Fruit fly (Drosophila melanogaster) whole organism, embryonic: ENCODE data around the gene Usp30.

Source experiments
- ATbp ChIP-seq: fragments of 200-800 bp; sonication (Bioruptor generic); optimal IDR thresholded peaks from 2 replicates; lab custom pipeline; 2017; ENCODE audit warnings: missing biosample characterization, mild to moderate bottlenecking, missing genetic modification characterization, missing genetic modification reagents
- Antp ChIP-seq: fragments of 200-800 bp; sonication (Bioruptor generic); optimal IDR thresholded peaks from 3 replicates; lab custom pipeline; 2016; ENCODE audit warnings: missing biosample characterization, missing genetic modification characterization
- Atf-2 ChIP-seq: fragments of 200-800 bp; sonication (Bioruptor generic); optimal IDR thresholded peaks from 2 replicates; lab custom pipeline; 2016; ENCODE audit warnings: missing biosample characterization, missing genetic modification characterization
- BtbVII ChIP-seq: fragments of 200-800 bp; sonication (Bioruptor generic); optimal IDR thresholded peaks from 3 replicates; lab custom pipeline; 2017; ENCODE audit warnings: missing biosample characterization, mild to moderate bottlenecking, missing genetic modification characterization
- CG13123 ChIP-seq: fragments of 200-800 bp; sonication (Bioruptor generic); optimal IDR thresholded peaks from 2 replicates; lab custom pipeline; 2016; ENCODE audit warnings: missing biosample characterization, missing genetic modification characterization
- CG14050 ChIP-seq: fragments of 200-800 bp; sonication (Bioruptor generic); IDR thresholded peaks from 3 replicates; pipeline ENCODE4 v1.3.6; 2022; ENCODE audit warnings: missing biosample characterization, missing genetic modification characterization
- CG15269 ChIP-seq: fragments of 200-800 bp; sonication (Bioruptor generic); optimal IDR thresholded peaks from 2 replicates; lab custom pipeline; 2018; ENCODE audit warnings: missing biosample characterization, mild to moderate bottlenecking, missing genetic modification characterization, moderate library complexity
- CG17328 ChIP-seq: fragments of 200-800 bp; sonication (Bioruptor generic); IDR thresholded peaks from 2 replicates; pipeline ENCODE4 v1.3.6; 2022; ENCODE audit warnings: missing biosample characterization, missing genetic modification characterization
- CG17802 ChIP-seq: fragments of 200-800 bp; sonication (Bioruptor generic); optimal IDR thresholded peaks from 2 replicates; lab custom pipeline; 2018; ENCODE audit warnings: missing biosample characterization, mild to moderate bottlenecking, missing genetic modification characterization, moderate library complexity
- CG2120 ChIP-seq: fragments of 200-800 bp; sonication (Bioruptor generic); optimal IDR thresholded peaks from 3 replicates; lab custom pipeline; 2016; ENCODE audit warnings: missing biosample characterization, missing genetic modification characterization
- CG32532 ChIP-seq: fragments of 200-800 bp; sonication (Bioruptor generic); IDR thresholded peaks from 2 replicates; pipeline ENCODE4 v1.3.6; 2022; ENCODE audit warnings: missing biosample characterization, missing genetic modification characterization
- CG3847 ChIP-seq: fragments of 200-800 bp; sonication (Bioruptor generic); IDR thresholded peaks from 2 replicates; pipeline ENCODE4 v1.3.6; 2022; ENCODE audit warnings: missing biosample characterization, missing genetic modification characterization
- CG4617 ChIP-seq: fragments of 200-800 bp; sonication (Bioruptor generic); optimal IDR thresholded peaks from 3 replicates; lab custom pipeline; 2016; ENCODE audit warnings: missing biosample characterization, missing genetic modification characterization, borderline replicate concordance
- CG4707 ChIP-seq: fragments of 200-800 bp; sonication (Bioruptor generic); optimal IDR thresholded peaks from 2 replicates; lab custom pipeline; 2018; ENCODE audit warnings: missing biosample characterization, mild to moderate bottlenecking, missing genetic modification characterization, moderate library complexity
- CG4730 ChIP-seq: fragments of 200-800 bp; sonication (Bioruptor generic); IDR thresholded peaks from 2 replicates; pipeline ENCODE4 v1.3.6; 2022; ENCODE audit warnings: missing biosample characterization, missing genetic modification characterization
- CG5245 ChIP-seq: fragments of 200-800 bp; sonication (Bioruptor generic); optimal IDR thresholded peaks from 3 replicates; lab custom pipeline; 2016; ENCODE audit warnings: missing biosample characterization, missing genetic modification characterization
- CG5953 ChIP-seq: fragments of 200-800 bp; sonication (Bioruptor generic); IDR thresholded peaks from 2 replicates; pipeline ENCODE4 v1.3.6; 2022; ENCODE audit warnings: missing biosample characterization, missing genetic modification characterization
- CG6683 ChIP-seq: fragments of 200-800 bp; sonication (Bioruptor generic); optimal IDR thresholded peaks from 2 replicates; lab custom pipeline; 2017; ENCODE audit warnings: missing biosample characterization, mild to moderate bottlenecking, missing genetic modification characterization, missing genetic modification reagents
- CG6689 ChIP-seq: fragments of 200-800 bp; sonication (Bioruptor generic); IDR thresholded peaks from 2 replicates; pipeline ENCODE4 v1.3.6; 2022; ENCODE audit warnings: missing biosample characterization, missing genetic modification characterization
- CG6854 ChIP-seq: fragments of 200-800 bp; sonication (Bioruptor generic); optimal IDR thresholded peaks from 3 replicates; lab custom pipeline; 2017; ENCODE audit warnings: missing biosample characterization, mild to moderate bottlenecking, missing genetic modification characterization
- CG7786 ChIP-seq: fragments of 200-800 bp; sonication (Bioruptor generic); optimal IDR thresholded peaks from 2 replicates; lab custom pipeline; 2016; ENCODE audit warnings: missing biosample characterization, missing genetic modification characterization
- CG8765 ChIP-seq: fragments of 200-800 bp; sonication (Bioruptor generic); IDR thresholded peaks from 2 replicates; pipeline ENCODE4 v1.3.6; 2022; ENCODE audit warnings: missing biosample characterization, missing genetic modification characterization
- CG9932 ChIP-seq: fragments of 200-800 bp; sonication (Bioruptor generic); IDR thresholded peaks from 2 replicates; pipeline ENCODE4 v1.3.6; 2022; ENCODE audit warnings: missing biosample characterization, missing genetic modification characterization
- Dad ChIP-seq: fragments of 200-800 bp; sonication (Bioruptor generic); optimal IDR thresholded peaks from 3 replicates; lab custom pipeline; 2016; ENCODE audit warnings: missing biosample characterization, missing genetic modification characterization
- Kr ChIP-seq: fragments of 200-800 bp; sonication (Bioruptor generic); optimal IDR thresholded peaks from 2 replicates; lab custom pipeline; 2017; ENCODE audit warnings: missing biosample characterization, mild to moderate bottlenecking, missing genetic modification characterization
- Nf-YB ChIP-seq: fragments of 200-800 bp; sonication (Bioruptor generic); optimal IDR thresholded peaks from 3 replicates; lab custom pipeline; 2019; ENCODE audit warnings: missing biosample characterization, mild to moderate bottlenecking, missing genetic modification characterization, moderate library complexity
- Stat92E ChIP-seq, 3 experiments: fragments of >200 bp in 2 of 3; fragments of 200-800 bp in 1 of 3; sonication (Bioruptor generic) in 1 of 3; optimal IDR thresholded peaks; 2 replicates each; lab custom pipeline; 2017 to 2019; ENCODE audit warnings: missing biosample characterization in 3 of 3, missing genetic modification characterization in 3 of 3, mild to moderate bottlenecking in 1 of 3, moderate library complexity in 1 of 3
- al ChIP-seq: fragments of 200-800 bp; sonication (Bioruptor generic); IDR thresholded peaks from 2 replicates; pipeline ENCODE4 v1.3.6; 2022; ENCODE audit warnings: missing biosample characterization, missing genetic modification characterization
- ara ChIP-seq: fragments of 200-800 bp; sonication (Bioruptor generic); IDR thresholded peaks from 2 replicates; pipeline ENCODE4 v1.3.6; 2022; ENCODE audit warnings: missing biosample characterization, missing genetic modification characterization
- cg ChIP-seq: fragments of 200-800 bp; sonication (Bioruptor generic); optimal IDR thresholded peaks from 3 replicates; lab custom pipeline; 2019; ENCODE audit warnings: missing biosample characterization, mild to moderate bottlenecking, missing genetic modification characterization, moderate library complexity
- croc ChIP-seq: fragments of 200-800 bp; sonication (Bioruptor generic); conservative IDR thresholded peaks from 3 replicates; pipeline ENCODE4 v1.3.6; 2022; ENCODE audit warnings: missing biosample characterization, missing genetic modification characterization
- crp ChIP-seq, 2 experiments: fragments of 200-800 bp; sonication (Bioruptor generic); optimal IDR thresholded peaks; 2 replicates in 1 of 2; 3 replicates in 1 of 2; lab custom pipeline; 2017; ENCODE audit warnings: missing biosample characterization in 2 of 2, missing genetic modification characterization in 2 of 2, mild to moderate bottlenecking in 1 of 2, moderate library complexity in 1 of 2
- eyg ChIP-seq: fragments of 200-800 bp; sonication (Bioruptor generic); optimal IDR thresholded peaks from 3 replicates; lab custom pipeline; 2016; ENCODE audit warnings: missing biosample characterization, missing genetic modification characterization
- ftz-f1 ChIP-seq: fragments of 200-800 bp; sonication (Bioruptor generic); optimal IDR thresholded peaks from 2 replicates; lab custom pipeline; 2016; ENCODE audit warnings: missing biosample characterization, missing genetic modification characterization
- gfzf ChIP-seq: fragments of 200-800 bp; sonication (Bioruptor generic); optimal IDR thresholded peaks from 2 replicates; lab custom pipeline; 2016; ENCODE audit warnings: missing biosample characterization, mild to moderate bottlenecking, missing genetic modification characterization, moderate library complexity
- hth ChIP-seq: fragments of >200 bp; optimal IDR thresholded peaks from 2 replicates; lab custom pipeline; 2017; ENCODE audit warnings: inconsistent platforms
- mam ChIP-seq: fragments of 200-800 bp; sonication (Bioruptor generic); optimal IDR thresholded peaks from 3 replicates; lab custom pipeline; 2016; ENCODE audit warnings: missing biosample characterization, missing genetic modification characterization
- nom ChIP-seq: fragments of 200-800 bp; sonication (Bioruptor generic); optimal IDR thresholded peaks from 2 replicates; lab custom pipeline; 2017; ENCODE audit warnings: missing biosample characterization, missing genetic modification characterization, mild to moderate bottlenecking, moderate library complexity, missing genetic modification reagents
- pnt ChIP-seq: fragments of 200-800 bp; sonication (Bioruptor generic); optimal IDR thresholded peaks from 3 replicates; lab custom pipeline; 2016; ENCODE audit warnings: missing biosample characterization, missing genetic modification characterization
- pum ChIP-seq: fragments of 200-800 bp; sonication (Bioruptor generic); optimal IDR thresholded peaks from 2 replicates; lab custom pipeline; 2016; ENCODE audit warnings: missing biosample characterization, missing genetic modification characterization
- sima ChIP-seq: fragments of 200-800 bp; sonication (Bioruptor generic); optimal IDR thresholded peaks from 2 replicates; lab custom pipeline; 2016; ENCODE audit warnings: missing biosample characterization, missing genetic modification characterization
- stc ChIP-seq: fragments of 200-800 bp; sonication (Bioruptor generic); IDR thresholded peaks from 2 replicates; pipeline ENCODE4 v1.3.6; 2022; ENCODE audit warnings: missing biosample characterization, missing genetic modification characterization
- usp ChIP-seq: fragments of >200 bp; optimal IDR thresholded peaks from 2 replicates; lab custom pipeline; 2017; ENCODE audit warnings: missing biosample characterization, missing genetic modification characterization
- zfh2 ChIP-seq: fragments of 200-800 bp; sonication (Bioruptor generic); optimal IDR thresholded peaks from 2 replicates; lab custom pipeline; 2016; ENCODE audit warnings: missing biosample characterization, missing genetic modification characterization

Usp30 gene

DNA sequence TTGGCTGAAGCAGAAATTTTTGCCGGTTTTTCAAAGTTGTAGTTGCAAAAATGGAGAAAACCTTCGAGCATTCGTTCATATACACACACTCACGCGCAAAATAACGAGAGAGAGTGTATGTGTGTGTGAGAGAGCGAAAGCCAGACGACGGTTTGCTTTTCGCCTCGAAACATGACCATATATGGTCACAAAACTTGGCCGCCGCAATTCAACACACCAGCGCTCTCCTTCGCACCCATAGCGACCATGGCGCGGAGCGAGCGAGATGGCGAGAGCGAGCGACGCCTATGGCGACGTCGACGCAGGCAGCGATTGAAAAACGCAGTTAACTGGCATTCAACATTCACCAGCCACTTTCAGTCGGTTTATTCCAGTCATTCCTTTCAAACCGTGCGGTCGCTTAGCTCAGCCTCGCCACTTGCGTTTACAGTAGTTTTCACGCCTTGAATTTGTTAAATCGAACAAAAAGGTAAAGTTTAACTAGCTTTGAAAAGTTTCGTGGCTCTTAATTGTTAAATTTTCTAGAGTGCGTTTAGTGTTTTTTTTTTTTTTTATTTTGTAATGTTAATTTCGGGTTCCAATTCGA is 22.1 kb upstream of the Usp30 start (continued):
- TF ChIP-seq CG17802 (tag; lab: Kevin White, UChicago) (no peak), CG17328 (GFP tag; lab: Robert Waterston, UW) (no peak), Stat92E (GFP tag; optimal IDR thresholded peaks at IDR 0.05; lab: Kevin White, UChicago) (peak in 1 of 3 experiments; percentile 4), hth (lab: Kevin White, UChicago) (no peak), CG4707 (GFP tag; lab: Kevin White, UChicago) (no peak), CG13123 (GFP tag; lab: Kevin White, UChicago) (no peak), Dad (no peak), mam (GFP tag; lab: Kevin White, UChicago) (peak; percentile 19), zfh2 (GFP tag; lab: Kevin White, UChicago) (no peak), pum (GFP tag; lab: Kevin White, UChicago) (no peak), CG9932 (GFP tag; lab: Robert Waterston, UW) (peak; percentile 64), gfzf (GFP tag; lab: Kevin White, UChicago) (no peak), ftz-f1 (GFP tag; lab: Kevin White, UChicago) (peak; percentile 86), al (no peak), eyg (GFP tag; lab: Kevin White, UChicago) (peak; percentile 13), sima (GFP tag; lab: Kevin White, UChicago) (no peak), CG15269 (peak; percentile 16), CG4730 (GFP tag; lab: Robert Waterston, UW) (no peak), pnt (no peak), CG14050 (no peak), Nf-YB (peak; percentile 4), Atf-2 (GFP tag; lab: Kevin White, UChicago) (no peak), CG6854 (GFP tag; lab: Kevin White, UChicago) (no peak), usp (GFP tag; lab: Kevin White, UChicago) (no peak), CG8765 (GFP tag; lab: Robert Waterston, UW) (no peak), ara (peak; percentile 29; the same call in 1 of the 2 replicates), CG7786 (GFP tag; lab: Kevin White, UChicago) (peak; percentile 25), BtbVII (GFP tag; lab: Kevin White, UChicago) (no peak), CG32532 (GFP tag; lab: Robert Waterston, UW) (0 out of 2 replicates have a peak, but pooled peaks have one; percentile 18), cg (GFP tag; lab: Kevin White, UChicago) (peak; percentile 90), Kr (GFP tag; lab: Kevin White, UChicago) (no peak), Antp (GFP tag; lab: Kevin White, UChicago) (peak; percentile 25), CG5245 (GFP tag; lab: Kevin White, UChicago) (no peak), nom (GFP tag; lab: Kevin White, UChicago) (peak; percentile 80), croc (no peak), stc (GFP tag; lab: Robert Waterston, UW) (no peak), CG6689 (GFP tag; lab: Robert Waterston, UW) (no peak), crp (GFP tag; optimal IDR thresholded peaks at IDR 0.05; lab: Kevin White, UChicago) (no peak), CG4617 (GFP tag; lab: Kevin White, UChicago) (no peak), CG5953 (no peak), CG3847 (peak; percentile 31), ATbp (GFP tag; lab: Kevin White, UChicago) (no peak), CG6683 (GFP tag; lab: Kevin White, UChicago) (no peak), CG2120 (GFP tag; lab: Kevin White, UChicago) (peak; percentile 12)
- TF ChIP-seq, all 482 proteins: peak for 172
